Fruit fly (Drosophila melanogaster) whole organism, prepupa: Measurements from ENCODE around the gene CG18666.

Source experiments
- CG10631 ChIP-seq: fragments of 200-800 bp; sonication (Bioruptor generic); optimal IDR thresholded peaks from 2 replicates; lab custom pipeline; 2016; ENCODE audit warnings: missing biosample characterization, missing genetic modification characterization
- CG11294 ChIP-seq: fragments of 200-800 bp; sonication (Bioruptor generic); IDR thresholded peaks from 2 replicates; pipeline ENCODE4 v1.3.6; 2022; ENCODE audit warnings: missing biosample characterization, missing genetic modification characterization
- CG11902 ChIP-seq: fragments of 200-800 bp; sonication (Bioruptor generic); optimal IDR thresholded peaks from 3 replicates; lab custom pipeline; 2016; ENCODE audit warnings: missing biosample characterization, missing genetic modification characterization
- CG15336 ChIP-seq: fragments of 200-800 bp; sonication (Bioruptor generic); IDR thresholded peaks from 2 replicates; pipeline ENCODE4 v1.3.6; 2022; ENCODE audit warnings: missing biosample characterization, missing genetic modification characterization
- CG16779 ChIP-seq: fragments of 200-800 bp; sonication (Bioruptor generic); optimal IDR thresholded peaks from 3 replicates; lab custom pipeline; 2017; ENCODE audit warnings: missing biosample characterization, mild to moderate bottlenecking, missing genetic modification characterization
- CG31627 ChIP-seq: fragments of 200-800 bp; sonication (Bioruptor generic); optimal IDR thresholded peaks from 3 replicates; lab custom pipeline; 2016; ENCODE audit warnings: missing biosample characterization, missing genetic modification characterization
- CG32006 ChIP-seq: fragments of 200-800 bp; sonication (Bioruptor generic); optimal IDR thresholded peaks from 3 replicates; lab custom pipeline; 2017; ENCODE audit warnings: missing biosample characterization, mild to moderate bottlenecking, missing genetic modification characterization
- CG34406 ChIP-seq: fragments of 200-800 bp; sonication (Bioruptor generic); optimal IDR thresholded peaks from 3 replicates; lab custom pipeline; 2016; ENCODE audit warnings: missing biosample characterization, missing genetic modification characterization
- CG3919 ChIP-seq: fragments of 200-800 bp; sonication (Bioruptor generic); optimal IDR thresholded peaks from 3 replicates; lab custom pipeline; 2016; ENCODE audit warnings: missing biosample characterization, missing genetic modification characterization
- CG4318 ChIP-seq: fragments of 200-800 bp; sonication (Bioruptor generic); optimal IDR thresholded peaks from 3 replicates; lab custom pipeline; 2017; ENCODE audit warnings: missing biosample characterization, mild to moderate bottlenecking, missing genetic modification characterization
- CG6163 ChIP-seq: fragments of 200-800 bp; sonication (Bioruptor generic); IDR thresholded peaks from 3 replicates; pipeline ENCODE4 v1.3.6; 2022; ENCODE audit warnings: missing biosample characterization, missing genetic modification characterization
- CG6276 ChIP-seq: fragments of 200-800 bp; sonication (Bioruptor generic); optimal IDR thresholded peaks from 2 replicates; lab custom pipeline; 2017; ENCODE audit warnings: missing biosample characterization, mild to moderate bottlenecking, missing genetic modification characterization
- CG7368 ChIP-seq: fragments of 200-800 bp; sonication (Bioruptor generic); optimal IDR thresholded peaks from 3 replicates; lab custom pipeline; 2016; ENCODE audit warnings: missing biosample characterization, missing genetic modification characterization
- CG8119 ChIP-seq: fragments of 200-800 bp; sonication (Bioruptor generic); IDR thresholded peaks from 3 replicates; pipeline ENCODE4 v1.3.6; 2022; ENCODE audit warnings: missing biosample characterization, missing genetic modification characterization
- CG8319 ChIP-seq: fragments of 200-800 bp; sonication (Bioruptor generic); optimal IDR thresholded peaks from 3 replicates; lab custom pipeline; 2016; ENCODE audit warnings: missing biosample characterization, missing genetic modification characterization
- CG9139 ChIP-seq: fragments of 200-800 bp; sonication (Bioruptor generic); optimal IDR thresholded peaks from 3 replicates; lab custom pipeline; 2017; ENCODE audit warnings: missing biosample characterization, mild to moderate bottlenecking, missing genetic modification characterization
- Eip78C ChIP-seq: fragments of 200-800 bp; sonication (Bioruptor generic); peaks from one replicate; lab custom pipeline; 2016; ENCODE audit warnings: missing biosample characterization, missing genetic modification characterization
- Eip93F ChIP-seq: fragments of 200-800 bp; sonication (Bioruptor generic); optimal IDR thresholded peaks from 2 replicates; lab custom pipeline; 2016; ENCODE audit warnings: missing biosample characterization, mild to moderate bottlenecking, missing genetic modification characterization
- Ets21C ChIP-seq: fragments of 200-800 bp; sonication (Bioruptor generic); optimal IDR thresholded peaks from 3 replicates; lab custom pipeline; 2016; ENCODE audit warnings: missing biosample characterization, missing genetic modification characterization
- Ets96B ChIP-seq: fragments of 200-800 bp; optimal IDR thresholded peaks from 2 replicates; lab custom pipeline; 2019; ENCODE audit warnings: missing biosample characterization, mild to moderate bottlenecking, missing genetic modification characterization, moderate library complexity
- Gug ChIP-seq: fragments of 200-800 bp; sonication (Bioruptor generic); IDR thresholded peaks from 2 replicates; pipeline ENCODE4 v1.3.6; 2022; ENCODE audit warnings: missing biosample characterization, missing genetic modification characterization
- Hr38 ChIP-seq: sonication (Bioruptor generic); optimal IDR thresholded peaks from 2 replicates; lab custom pipeline; 2016; ENCODE audit warnings: missing biosample characterization, missing genetic modification characterization
- Hr39 ChIP-seq: fragments of 200-800 bp; sonication (Bioruptor generic); optimal IDR thresholded peaks from 2 replicates; lab custom pipeline; 2016; ENCODE audit warnings: missing biosample characterization, missing genetic modification characterization
- Hr4 ChIP-seq: fragments of 200-800 bp; sonication (Bioruptor generic); optimal IDR thresholded peaks from 3 replicates; lab custom pipeline; 2016; ENCODE audit warnings: missing biosample characterization, missing genetic modification characterization
- Lpt ChIP-seq: fragments of 200-800 bp; sonication (Bioruptor generic); optimal IDR thresholded peaks from 3 replicates; lab custom pipeline; 2016; ENCODE audit warnings: missing biosample characterization, missing genetic modification characterization
- Met ChIP-seq: fragments of 200-800 bp; sonication (Bioruptor generic); optimal IDR thresholded peaks from 3 replicates; lab custom pipeline; 2016; ENCODE audit warnings: missing biosample characterization, missing genetic modification characterization
- OdsH ChIP-seq: fragments of 200-800 bp; sonication (Bioruptor generic); optimal IDR thresholded peaks from 3 replicates; lab custom pipeline; 2016; ENCODE audit warnings: missing biosample characterization, missing genetic modification characterization
- Smox ChIP-seq: fragments of 200-800 bp; sonication (Bioruptor generic); optimal IDR thresholded peaks from 3 replicates; lab custom pipeline; 2016; ENCODE audit warnings: missing biosample characterization, missing genetic modification characterization
- Sox102F ChIP-seq: fragments of 200-800 bp; sonication (Bioruptor generic); optimal IDR thresholded peaks from 2 replicates; lab custom pipeline; 2016; ENCODE audit warnings: missing biosample characterization, mild to moderate bottlenecking, missing genetic modification characterization
- Sox14 ChIP-seq: fragments of 200-800 bp; sonication (Bioruptor generic); optimal IDR thresholded peaks from 3 replicates; lab custom pipeline; 2016; ENCODE audit warnings: missing biosample characterization, missing genetic modification characterization
- Sox15 ChIP-seq: fragments of 200-800 bp; sonication (Bioruptor generic); optimal IDR thresholded peaks from 3 replicates; lab custom pipeline; 2016; ENCODE audit warnings: missing biosample characterization, missing genetic modification characterization
- achi ChIP-seq: fragments of 200-800 bp; sonication (Bioruptor generic); optimal IDR thresholded peaks from 3 replicates; lab custom pipeline; 2016; ENCODE audit warnings: missing biosample characterization, missing genetic modification characterization
- acj6 ChIP-seq: fragments of 200-800 bp; sonication (Bioruptor generic); optimal IDR thresholded peaks from 3 replicates; lab custom pipeline; 2016; ENCODE audit warnings: missing biosample characterization, missing genetic modification characterization
- cyc ChIP-seq: fragments of 200-800 bp; sonication (Bioruptor generic); optimal IDR thresholded peaks from 3 replicates; lab custom pipeline; 2016; ENCODE audit warnings: missing biosample characterization, missing genetic modification characterization
- dac ChIP-seq: fragments of 200-800 bp; sonication (Bioruptor generic); optimal IDR thresholded peaks from 2 replicates; lab custom pipeline; 2017; ENCODE audit warnings: missing biosample characterization, mild to moderate bottlenecking, missing genetic modification characterization
- dsx ChIP-seq: fragments of 200-800 bp; optimal IDR thresholded peaks from 3 replicates; lab custom pipeline; 2019; ENCODE audit warnings: missing biosample characterization, mild to moderate bottlenecking, missing genetic modification characterization, moderate library complexity; ENCODE audit not compliant: poor library complexity, severe bottlenecking
- eg ChIP-seq: fragments of 200-800 bp; sonication (Bioruptor generic); IDR thresholded peaks from 3 replicates; pipeline ENCODE4 v1.3.6; 2022; ENCODE audit warnings: missing biosample characterization, missing genetic modification characterization
- esn ChIP-seq: fragments of 200-800 bp; sonication (Bioruptor generic); optimal IDR thresholded peaks from 2 replicates; lab custom pipeline; 2016; ENCODE audit warnings: missing biosample characterization, mild to moderate bottlenecking, missing genetic modification characterization, moderate library complexity
- fd59A ChIP-seq: fragments of 200-800 bp; sonication (Bioruptor generic); optimal IDR thresholded peaks from 2 replicates; lab custom pipeline; 2017; ENCODE audit warnings: missing biosample characterization, mild to moderate bottlenecking, missing genetic modification characterization, missing genetic modification reagents
- fd85E ChIP-seq: fragments of 200-800 bp; sonication (Bioruptor generic); optimal IDR thresholded peaks from 3 replicates; lab custom pipeline; 2016; ENCODE audit warnings: missing biosample characterization, missing genetic modification characterization
- fkh ChIP-seq: fragments of 200-800 bp; sonication (Bioruptor generic); optimal IDR thresholded peaks from 3 replicates; lab custom pipeline; 2017; ENCODE audit warnings: missing biosample characterization, mild to moderate bottlenecking, missing genetic modification characterization, moderate library complexity
- salr ChIP-seq, 2 experiments: fragments of 200-800 bp; sonication (Bioruptor generic); optimal IDR thresholded peaks; 3 replicates each; lab custom pipeline; 2016 to 2018; ENCODE audit warnings: missing biosample characterization in 2 of 2, missing genetic modification characterization in 2 of 2, mild to moderate bottlenecking in 1 of 2
- spab ChIP-seq: fragments of 200-800 bp; sonication (Bioruptor generic); optimal IDR thresholded peaks from 2 replicates; lab custom pipeline; 2017; ENCODE audit warnings: missing biosample characterization, mild to moderate bottlenecking, missing genetic modification characterization, missing genetic modification reagents
- svp ChIP-seq: fragments of 200-800 bp; sonication (Bioruptor generic); peaks from one replicate; lab custom pipeline; 2016; ENCODE audit warnings: missing biosample characterization, missing genetic modification characterization
- topi ChIP-seq: fragments of 200-800 bp; sonication (Bioruptor generic); optimal IDR thresholded peaks from 3 replicates; lab custom pipeline; 2016; ENCODE audit warnings: missing biosample characterization, missing genetic modification characterization
- vri ChIP-seq: fragments of 200-800 bp; sonication (Bioruptor generic); optimal IDR thresholded peaks from 3 replicates; lab custom pipeline; 2016; ENCODE audit warnings: missing biosample characterization, mild to moderate bottlenecking, missing genetic modification characterization

The CG18666 gene

dm6 chr2L:11073947-11074346, 39.4 kb downstream of the CG18666 start (continued):
- TF ChIP-seq fkh (GFP tag; lab: Kevin White, UChicago) = no peak
- peak; percentile 73 for TF ChIP-seq CG8119 (GFP tag; lab: Robert Waterston, UW)
- peak; percentile 23 for TF ChIP-seq esn
- TF ChIP-seq CG16779 (tag; lab: Kevin White, UChicago) = no peak
- no peak for TF ChIP-seq dac
- TF ChIP-seq CG15336 = peak; percentile 73
- peak; percentile 34 for TF ChIP-seq acj6
- TF ChIP-seq Sox15 = no peak
- no peak for TF ChIP-seq CG7368 (GFP tag; lab: Kevin White, UChicago)
- TF ChIP-seq CG4318 = peak; percentile 61
- TF ChIP-seq Ets96B (tag; lab: Kevin White, UChicago) = peak; percentile 48
- no peak for TF ChIP-seq dsx (GFP tag; lab: Kevin White, UChicago)
- peak; percentile 45 for TF ChIP-seq achi (GFP tag; lab: Kevin White, UChicago)
- TF ChIP-seq CG10631 = peak; percentile 65
- TF ChIP-seq CG32006 (GFP tag; lab: Kevin White, UChicago) = peak; percentile 82
- peak in 1 of 2 experiments; percentile 56 for TF ChIP-seq salr (GFP tag; optimal IDR thresholded peaks at IDR 0.05; lab: Kevin White, UChicago)
- TF ChIP-seq CG9139 (GFP tag; lab: Kevin White, UChicago) = no peak
- TF ChIP-seq OdsH = peak; percentile 42
- TF ChIP-seq svp (GFP tag; lab: Kevin White, UChicago) = peak; percentile 36
- peak; percentile 2 for TF ChIP-seq Lpt (GFP tag; lab: Kevin White, UChicago)
- TF ChIP-seq Smox (GFP tag; lab: Kevin White, UChicago) = peak; percentile 20
- TF ChIP-seq topi (GFP tag; lab: Kevin White, UChicago) = no peak
- no peak for TF ChIP-seq CG11294 (GFP tag; lab: Robert Waterston, UW)
- TF ChIP-seq cyc (GFP tag; lab: Kevin White, UChicago) = no peak
- no peak for TF ChIP-seq Eip93F (GFP tag; lab: Kevin White, UChicago)
- TF ChIP-seq Ets21C (GFP tag; lab: Kevin White, UChicago) = no peak
- TF ChIP-seq vri (GFP tag; lab: Kevin White, UChicago) = peak; percentile 3
- no peak for TF ChIP-seq Hr38 (GFP tag; lab: Kevin White, UChicago)
- no peak for TF ChIP-seq Gug (GFP tag; lab: Robert Waterston, UW)
- TF ChIP-seq CG6276 = peak; percentile 29
- peak; percentile 5 for TF ChIP-seq CG3919 (GFP tag; lab: Kevin White, UChicago)
- TF ChIP-seq CG11902 (GFP tag; lab: Kevin White, UChicago) = no peak
- TF ChIP-seq fd85E (GFP tag; lab: Kevin White, UChicago) = no peak

- TF ChIP-seq salr (GFP tag; optimal IDR thresholded peaks at IDR 0.05; lab: Kevin White, UChicago) (no peak), Met (GFP tag; lab: Kevin White, UChicago) (no peak), CG16779 (tag; lab: Kevin White, UChicago) (no peak), Eip93F (GFP tag; lab: Kevin White, UChicago) (no peak), vri (GFP tag; lab: Kevin White, UChicago) (no peak), Eip78C (GFP tag; lab: Kevin White, UChicago) (no peak), spab (GFP tag; lab: Kevin White, UChicago) (no peak), CG8319 (no peak), CG4318 (no peak), Sox102F (GFP tag; lab: Kevin White, UChicago) (no peak), Sox14 (GFP tag; lab: Kevin White, UChicago) (no peak)
- TF ChIP-seq, all 60 proteins: peak for 0
Observed at dm6 chr2L:11075114-11075513, 40.5 kb downstream of the CG18666 start, which contains the start of gene CG43725. TSS of gene CG43725 (plus strand) at chr2L:11075513.

dm6 chr2L:11081337-11081736, 46.7 kb downstream of the CG18666 start, which contains the start of gene AstC:
TSS of gene AstC (minus strand) at chr2L:11081399.
- no peak for TF ChIP-seq CG11902 (GFP tag; lab: Kevin White, UChicago)
- TF ChIP-seq CG6163 (GFP tag; lab: Robert Waterston, UW) = no peak
- no peak for TF ChIP-seq CG31627 (GFP tag; lab: Kevin White, UChicago)
- no peak for TF ChIP-seq vri (GFP tag; lab: Kevin White, UChicago)
- TF ChIP-seq OdsH = no peak
- TF ChIP-seq Hr39 (GFP tag; lab: Kevin White, UChicago) = no peak
- TF ChIP-seq Eip78C (GFP tag; lab: Kevin White, UChicago) = no peak
- no peak for TF ChIP-seq Ets21C (GFP tag; lab: Kevin White, UChicago)
- TF ChIP-seq dsx (GFP tag; lab: Kevin White, UChicago) = no peak
- no peak for TF ChIP-seq Hr4 (GFP tag; lab: Kevin White, UChicago)
- no peak for TF ChIP-seq CG34406 (GFP tag; lab: Kevin White, UChicago)
- no peak for TF ChIP-seq CG9139 (GFP tag; lab: Kevin White, UChicago)
- TF ChIP-seq topi (GFP tag; lab: Kevin White, UChicago) = no peak
- no peak for TF ChIP-seq fd59A (GFP tag; lab: Kevin White, UChicago)
- no peak for TF ChIP-seq CG16779 (tag; lab: Kevin White, UChicago)
- TF ChIP-seq cyc (GFP tag; lab: Kevin White, UChicago) = no peak
- TF ChIP-seq spab (GFP tag; lab: Kevin White, UChicago) = no peak
- TF ChIP-seq Sox14 (GFP tag; lab: Kevin White, UChicago) = no peak
- TF ChIP-seq eg (GFP tag; lab: Robert Waterston, UW) = no peak
